Worm (Caenorhabditis elegans): ENCODE measurements around the gene cwp-3.

DNA sequence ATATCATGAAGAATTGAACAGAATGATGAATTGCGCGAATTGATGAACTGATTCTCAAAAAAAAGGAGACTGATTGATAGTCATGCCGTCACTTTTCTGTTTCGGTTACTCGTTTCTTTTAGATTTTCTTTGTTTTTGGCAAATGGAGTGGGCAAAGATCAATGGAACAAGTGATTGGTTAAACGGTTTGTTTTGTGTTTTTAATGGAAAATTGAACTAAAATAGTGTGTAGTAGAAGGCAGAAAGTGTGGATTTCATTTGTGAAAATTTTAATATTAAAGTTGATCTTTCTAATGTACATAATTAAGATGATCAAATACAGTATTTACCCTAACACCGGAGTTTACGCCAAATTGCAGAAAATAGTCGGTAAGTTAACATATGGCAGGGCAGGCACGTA is 2.7 kb upstream of the cwp-3 start, which contains the start of gene nas-9:
- TF ChIP-seq ztf-23 (GFP tag; IDR thresholded peaks at IDR 0.05): no peak
- no peak for TF ChIP-seq klf-2 (GFP tag; conservative IDR thresholded peaks at IDR 0.05)
- TF ChIP-seq flt-1 (GFP tag; IDR thresholded peaks at IDR 0.05): no peak
- no peak for TF ChIP-seq med-1 (GFP tag; optimal IDR thresholded peaks at IDR 0.05; ENCODE audit: insufficient read depth)
- no peak for TF ChIP-seq ref-1 (GFP tag; conservative IDR thresholded peaks at IDR 0.05)
- no peak for TF ChIP-seq T22C8.4 (GFP tag; IDR thresholded peaks at IDR 0.05)
